Fruit fly (Drosophila melanogaster) Kc167 (cell line): ENCODE data around the gene RPA2.

Experiments
- Myc ChIP-seq: fragments of >200 bp; optimal IDR thresholded peaks from 2 replicates; lab custom pipeline; 2017; ENCODE audit warnings: missing external identifiers
- Sin3A ChIP-seq: fragments of >200 bp; optimal IDR thresholded peaks from 2 replicates; lab custom pipeline; 2018; ENCODE audit warnings: missing external identifiers
- h ChIP-seq: fragments of >200 bp; optimal IDR thresholded peaks from 3 replicates; lab custom pipeline; 2018; ENCODE audit warnings: missing external identifiers
- insv ChIP-seq: fragments of >200 bp; optimal IDR thresholded peaks from 3 replicates; lab custom pipeline; 2018; ENCODE audit warnings: missing external identifiers
- ttk ChIP-seq: sonication (Bioruptor generic); optimal IDR thresholded peaks from 2 replicates; lab custom pipeline; 2017; ENCODE audit warnings: missing external identifiers

DNA sequence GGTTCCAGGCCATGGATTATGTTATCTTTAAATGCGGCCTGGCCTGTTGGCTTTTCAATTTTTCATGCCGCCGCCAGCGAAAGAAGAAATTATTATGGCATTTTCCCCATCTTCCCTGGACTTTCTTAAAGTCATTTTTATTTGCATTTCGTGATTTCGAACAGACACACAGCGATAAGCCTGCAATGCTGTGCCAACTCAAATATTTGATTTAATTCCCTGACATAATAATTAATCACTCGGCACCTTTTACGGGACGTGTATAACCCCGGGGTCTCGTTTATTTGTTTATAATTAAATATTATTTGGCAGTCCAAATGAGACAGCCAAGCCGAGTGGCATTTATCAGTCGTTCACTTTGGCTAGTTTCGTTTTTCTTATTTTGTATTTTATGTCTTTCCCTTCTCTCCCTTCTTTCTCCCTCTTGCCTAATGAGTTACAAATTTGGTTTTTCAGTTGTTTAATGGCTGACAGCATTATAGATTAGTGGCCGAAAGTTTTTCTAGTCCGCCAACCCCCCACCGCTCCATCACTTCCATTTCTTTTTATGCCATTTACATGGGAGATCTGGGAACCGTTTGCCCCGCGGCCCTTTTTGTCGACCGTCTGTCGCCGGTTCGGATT is 43.8 kb upstream of the RPA2 start:
- TF ChIP-seq Myc (lab: Kevin White, UChicago) (no peak), ttk (lab: Kevin White, UChicago) (no peak), Sin3A (no peak), h (lab: Kevin White, UChicago) (no peak), insv (lab: Kevin White, UChicago) (no peak)
